Fruit fly (Drosophila melanogaster) whole organism: Measurements from ENCODE around the gene dpr20.
"Not testable (repeated sequence)": the region's sequence is repeated elsewhere in the genome, so short reads cannot be mapped to it uniquely, and the experiment has no call there.

Source experiments
- CG8478 ChIP-seq: fragments of >200 bp; optimal IDR thresholded peaks from 2 replicates; lab custom pipeline; 2018; ENCODE audit warnings: inconsistent platforms
- Dll ChIP-seq: fragments of >200 bp; optimal IDR thresholded peaks from 2 replicates; lab custom pipeline; 2017
- EcR ChIP-seq, 2 experiments: fragments of >200 bp; optimal IDR thresholded peaks; 2 replicates each; lab custom pipeline; 2017; ENCODE audit warnings: missing biosample characterization in 2 of 2, missing genetic modification characterization in 2 of 2, missing genetic modification reagents in 2 of 2
- pan ChIP-seq: fragments of >200 bp; optimal IDR thresholded peaks from 2 replicates; lab custom pipeline; 2017
- psq ChIP-seq: fragments of >200 bp; optimal IDR thresholded peaks from 2 replicates; lab custom pipeline; 2017
- usp ChIP-seq: fragments of >200 bp; optimal IDR thresholded peaks from 2 replicates; lab custom pipeline; 2017; ENCODE audit warnings: missing biosample characterization, missing genetic modification characterization, mixed read lengths

Gene dpr20

DNA sequence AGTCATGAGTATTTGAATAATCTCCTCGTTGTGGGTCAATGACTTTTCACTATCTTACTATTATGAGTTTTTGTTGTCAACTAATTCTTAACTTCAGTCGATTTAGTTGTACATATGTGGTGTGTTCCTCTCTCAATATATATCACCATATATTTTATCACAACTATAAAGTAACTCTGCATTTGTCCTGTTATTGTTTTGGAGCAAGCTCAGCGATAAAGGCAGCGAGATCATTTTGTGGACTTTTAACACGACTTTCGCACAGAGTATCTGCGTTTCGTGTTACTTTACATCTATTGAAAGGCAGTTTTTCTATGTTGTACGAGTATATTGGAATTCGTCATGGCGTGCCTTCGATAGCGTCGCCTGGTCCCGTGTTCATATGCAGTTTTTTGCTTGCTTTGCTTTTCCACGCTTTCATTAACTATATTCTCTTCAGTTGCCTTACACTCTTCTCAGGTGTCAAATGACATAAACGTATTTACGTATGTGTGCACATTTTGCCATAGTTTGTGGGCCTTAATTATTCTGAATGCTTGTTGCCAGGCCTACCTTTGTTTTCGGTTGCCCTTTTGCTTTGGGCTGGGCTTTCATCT is 18.5 kb upstream of the dpr20 start:
- TF ChIP-seq CG8478 (lab: Kevin White, UChicago) (no peak), psq (lab: Kevin White, UChicago) (no peak), pan (lab: Kevin White, UChicago) (no peak), Dll (no peak)

DNA sequence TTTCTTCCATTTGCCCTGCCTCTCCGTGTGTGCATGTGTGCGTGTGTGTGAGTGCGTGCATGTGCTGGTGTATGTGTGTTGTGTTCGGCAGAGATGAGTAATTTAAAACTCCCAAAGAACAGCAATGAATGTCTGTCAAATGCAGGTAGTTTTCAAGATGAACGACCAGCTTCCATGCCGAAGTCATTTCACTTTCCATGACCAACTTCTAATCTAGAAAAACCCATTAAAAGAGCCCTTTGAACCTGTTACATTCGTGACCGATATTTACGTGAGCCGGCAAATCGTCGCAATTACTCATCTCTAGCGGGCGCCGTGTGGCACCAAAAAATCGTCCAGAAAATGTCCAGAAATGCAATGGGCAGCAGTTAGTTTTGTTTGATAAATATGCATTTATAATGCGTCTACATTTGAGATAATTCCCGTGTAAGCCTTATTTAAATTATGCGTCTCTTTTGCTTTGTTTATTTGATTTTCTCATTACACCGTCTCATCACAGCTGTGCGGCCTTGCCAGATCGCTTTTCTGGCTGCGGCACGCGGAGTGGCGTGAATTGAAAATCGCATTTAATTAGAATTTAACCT is 15.4 kb upstream of the dpr20 start:
- TF ChIP-seq psq (lab: Kevin White, UChicago) = no peak
- no peak for TF ChIP-seq EcR (GFP tag; optimal IDR thresholded peaks at IDR 0.05; lab: Kevin White, UChicago)
- no peak for TF ChIP-seq usp (GFP tag; lab: Kevin White, UChicago)
- TF ChIP-seq pan (lab: Kevin White, UChicago) = no peak
- TF ChIP-seq CG8478 (lab: Kevin White, UChicago) = no peak
- no peak for TF ChIP-seq Dll

DNA sequence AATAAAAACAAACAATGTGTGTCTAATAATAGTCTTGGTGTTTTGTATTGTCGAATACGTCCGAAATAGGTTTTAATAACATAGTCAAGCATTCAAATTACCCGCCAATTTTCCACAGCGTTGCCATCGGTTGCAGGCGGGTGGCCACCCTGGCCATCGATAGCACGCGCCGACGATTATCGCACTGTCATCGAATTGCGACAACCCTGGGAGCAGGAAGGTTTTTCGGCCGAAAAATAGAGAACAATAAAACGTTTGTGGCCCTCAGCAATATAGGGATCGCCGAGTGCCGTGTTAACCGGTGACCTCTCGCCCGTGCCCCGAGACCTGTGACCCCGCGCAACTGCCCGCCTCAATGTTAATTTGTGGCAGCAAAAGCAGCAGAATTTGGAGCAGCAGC is 14.7 kb upstream of the dpr20 start, which contains the start of gene Usp10:
Usp10 (plus strand) TSS at position 187 of the 400 bp plus-strand sequence.
- TF ChIP-seq pan (lab: Kevin White, UChicago) = no peak
- no peak for TF ChIP-seq Dll
- TF ChIP-seq psq (lab: Kevin White, UChicago) = no peak
- TF ChIP-seq usp (GFP tag; lab: Kevin White, UChicago) = no peak
- TF ChIP-seq EcR (GFP tag; optimal IDR thresholded peaks at IDR 0.05; lab: Kevin White, UChicago) = no peak
- no peak for TF ChIP-seq CG8478 (lab: Kevin White, UChicago)

DNA sequence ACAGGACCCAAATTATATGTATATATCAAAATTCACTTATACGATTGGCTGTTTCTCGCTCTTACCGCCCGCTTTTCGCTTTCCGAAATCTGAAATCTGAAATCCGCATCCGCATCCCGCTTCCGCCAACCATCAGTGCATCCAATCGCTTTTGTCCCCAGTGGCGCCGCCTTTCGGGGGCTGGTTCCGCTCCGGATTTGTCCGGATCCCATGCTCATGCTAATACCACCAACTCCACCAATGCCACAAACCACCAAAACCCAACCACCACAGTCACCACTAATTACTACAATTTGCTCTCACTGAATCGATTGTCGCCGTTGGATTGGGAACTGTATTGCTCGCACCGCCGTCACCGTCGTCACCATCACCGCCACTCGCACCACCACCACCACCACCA is 11.8 kb upstream of the dpr20 start:
- TF ChIP-seq pan (lab: Kevin White, UChicago) (no peak), EcR (GFP tag; optimal IDR thresholded peaks at IDR 0.05; lab: Kevin White, UChicago) (no peak), Dll (no peak), CG8478 (lab: Kevin White, UChicago) (no peak), usp (GFP tag; lab: Kevin White, UChicago) (no peak), psq (lab: Kevin White, UChicago) (no peak)

DNA sequence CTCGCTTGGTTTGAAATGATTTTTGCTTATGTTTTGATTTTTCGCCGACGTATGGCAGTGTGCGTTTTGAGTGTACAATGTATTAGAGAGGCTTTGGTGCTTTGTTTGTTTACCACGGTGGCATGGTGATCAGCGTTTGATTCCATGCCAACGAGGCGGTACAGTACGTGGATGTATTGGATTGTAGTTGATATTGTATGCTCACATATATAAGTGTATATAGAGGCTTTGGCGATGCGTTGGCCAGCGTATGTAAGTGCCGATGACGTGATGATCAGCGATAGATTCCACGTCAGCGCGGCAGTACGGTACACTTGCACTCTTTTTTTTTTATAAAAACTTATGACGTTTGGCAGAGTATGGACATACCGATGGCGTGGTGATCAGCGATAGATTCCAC is 8.0 kb upstream of the dpr20 start, which contains the start of gene CG12502:
CG12502 (plus strand) TSS at position 301 of the 400 bp plus-strand sequence.
- TF ChIP-seq usp (GFP tag; lab: Kevin White, UChicago); Dll; EcR (GFP tag; optimal IDR thresholded peaks at IDR 0.05; lab: Kevin White, UChicago): not testable (repeated sequence)

DNA sequence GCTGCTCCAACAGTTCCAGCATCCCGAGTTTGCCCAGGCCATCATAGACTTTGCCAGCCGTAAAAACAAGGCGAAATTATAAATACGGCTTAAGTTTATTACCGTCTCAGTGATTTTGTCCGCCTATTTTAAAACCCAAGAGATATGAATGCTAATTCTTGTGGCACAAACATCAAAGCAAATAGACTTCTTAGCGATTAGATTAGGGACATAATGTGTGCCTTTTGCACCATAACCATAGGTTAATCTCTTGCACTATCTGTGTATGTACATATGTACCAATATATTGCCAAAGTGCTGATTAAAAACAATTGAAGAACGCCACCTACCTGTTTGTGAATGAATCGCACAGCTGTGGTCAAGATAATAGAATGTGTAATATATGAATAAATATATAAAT is 4.8 kb downstream of the dpr20 start:
- TF ChIP-seq psq (lab: Kevin White, UChicago) (no peak), usp (GFP tag; lab: Kevin White, UChicago) (no peak), CG8478 (lab: Kevin White, UChicago) (no peak), EcR (GFP tag; optimal IDR thresholded peaks at IDR 0.05; lab: Kevin White, UChicago) (no peak), pan (lab: Kevin White, UChicago) (no peak), Dll (no peak)

DNA sequence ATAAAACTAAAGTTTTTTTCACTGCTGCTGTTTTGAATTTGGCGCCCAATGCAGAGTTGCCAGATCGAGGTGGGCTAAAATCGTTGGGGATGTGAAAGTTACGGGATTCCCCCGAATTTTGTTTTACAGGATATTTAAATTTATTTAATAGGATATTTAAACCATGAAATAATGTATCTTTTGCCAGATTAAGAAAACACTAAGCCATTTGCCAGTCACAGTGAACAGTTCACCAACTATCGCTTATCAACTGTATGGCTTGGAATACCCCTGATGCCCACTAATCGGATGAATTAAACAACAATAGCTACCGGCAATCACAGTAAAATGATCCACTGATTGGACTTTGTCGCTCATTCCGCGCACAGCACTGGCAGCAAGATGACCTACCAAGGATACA is 6.0 kb downstream of the dpr20 start, which contains the start of gene Dci:
Dci (plus strand) TSS at position 286 of the 400 bp plus-strand sequence.
- TF ChIP-seq pan (lab: Kevin White, UChicago) (no peak), psq (lab: Kevin White, UChicago) (no peak), usp (GFP tag; lab: Kevin White, UChicago) (no peak), CG8478 (lab: Kevin White, UChicago) (no peak), EcR (GFP tag; optimal IDR thresholded peaks at IDR 0.05; lab: Kevin White, UChicago) (no peak), Dll (no peak)

DNA sequence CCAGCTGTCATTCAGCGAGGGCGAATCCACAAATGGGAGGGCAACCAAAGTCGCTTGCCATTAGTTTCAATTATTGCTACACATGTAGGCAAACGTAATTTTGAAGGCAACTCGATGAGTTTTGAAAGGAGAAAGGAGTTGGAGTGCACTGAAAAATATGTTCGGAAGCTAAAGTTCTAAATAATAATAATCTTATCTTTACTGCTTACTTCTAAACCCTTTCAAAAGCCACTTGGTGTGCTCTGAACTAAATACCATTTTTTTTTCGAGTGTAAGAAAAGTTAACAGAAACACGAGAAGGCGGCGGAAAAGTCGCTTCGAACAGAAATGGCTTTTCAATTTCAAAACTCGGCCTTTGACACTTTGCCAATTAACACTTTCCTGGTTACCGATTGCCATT is 13.4 kb downstream of the dpr20 start, which contains the start of gene Cep290:
Cep290 (plus strand) TSS at position 301 of the 400 bp plus-strand sequence.
- no peak for TF ChIP-seq Dll
- TF ChIP-seq EcR (GFP tag; optimal IDR thresholded peaks at IDR 0.05; lab: Kevin White, UChicago) = no peak
- no peak for TF ChIP-seq psq (lab: Kevin White, UChicago)
- TF ChIP-seq usp (GFP tag; lab: Kevin White, UChicago) = no peak
- TF ChIP-seq pan (lab: Kevin White, UChicago) = no peak
- TF ChIP-seq CG8478 (lab: Kevin White, UChicago) = no peak

DNA sequence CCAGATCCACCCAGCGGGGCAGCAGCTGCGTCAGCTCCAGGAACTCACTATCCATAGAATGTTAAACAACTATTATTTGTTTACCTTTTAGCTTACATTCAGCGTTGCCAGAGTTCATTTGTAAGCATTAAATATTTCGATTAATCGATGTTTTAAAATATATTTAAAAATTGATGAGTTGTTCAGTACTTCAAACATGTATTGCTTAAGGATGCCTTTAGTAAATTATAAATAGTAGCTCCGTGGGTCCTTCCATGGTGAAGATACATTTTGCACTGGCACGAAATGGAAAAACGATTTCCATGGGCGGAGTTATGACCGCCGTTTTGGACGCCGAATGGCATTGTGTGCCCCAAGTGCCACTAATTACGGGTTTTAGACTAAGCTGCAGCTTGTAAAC is 15.8 kb downstream of the dpr20 start, which contains the start of the genes JMJD5 and Gr61a:
JMJD5 (minus strand) TSS at position 101 of the 400 bp plus-strand sequence.
Gr61a (plus strand) TSS at position 192 of the 400 bp plus-strand sequence.
- TF ChIP-seq Dll (no peak), CG8478 (lab: Kevin White, UChicago) (no peak), pan (lab: Kevin White, UChicago) (no peak), usp (GFP tag; lab: Kevin White, UChicago) (no peak), EcR (GFP tag; optimal IDR thresholded peaks at IDR 0.05; lab: Kevin White, UChicago) (no peak), psq (lab: Kevin White, UChicago) (no peak)

DNA sequence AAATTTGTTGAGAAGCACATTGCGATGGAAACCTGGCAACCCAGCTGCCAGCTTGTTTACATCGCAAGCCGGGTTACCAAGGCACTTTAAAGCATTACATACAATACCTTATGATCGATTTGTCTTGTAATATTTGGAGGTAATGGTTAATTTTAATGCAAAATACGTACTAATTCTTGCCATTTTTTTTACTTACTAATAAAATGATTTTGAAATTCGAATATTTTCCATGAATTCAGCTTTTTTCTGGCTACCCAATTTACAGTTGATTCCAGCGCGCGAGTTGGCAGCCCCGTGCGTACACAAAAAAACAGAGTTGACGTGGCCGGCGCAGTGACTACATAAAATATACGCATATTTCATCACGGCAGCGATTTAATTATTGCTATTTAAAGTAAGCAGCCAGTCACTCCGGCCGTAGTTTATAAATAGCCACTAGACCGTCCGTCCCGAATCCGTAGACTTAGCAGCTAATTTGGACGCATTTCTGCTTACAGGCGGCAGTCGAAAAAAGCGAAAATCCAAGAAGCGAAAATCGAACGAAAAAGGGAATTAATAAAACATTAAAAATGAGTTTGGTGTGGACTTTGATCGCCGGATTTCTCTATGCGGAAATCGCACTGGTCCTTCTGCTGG is 19.4 kb downstream of the dpr20 start, which contains the start of the genes CG13901 and CG13887:
CG13901 (minus strand) TSS at position 270 of the 636 bp plus-strand sequence.
CG13887 (plus strand) TSS at position 310 of the 636 bp plus-strand sequence.
- TF ChIP-seq usp (GFP tag; lab: Kevin White, UChicago) = no peak
- no peak for TF ChIP-seq psq (lab: Kevin White, UChicago)
- no peak for TF ChIP-seq CG8478 (lab: Kevin White, UChicago)
- TF ChIP-seq EcR (GFP tag; optimal IDR thresholded peaks at IDR 0.05; lab: Kevin White, UChicago) = no peak
- TF ChIP-seq pan (lab: Kevin White, UChicago) = no peak
- TF ChIP-seq Dll = no peak

DNA sequence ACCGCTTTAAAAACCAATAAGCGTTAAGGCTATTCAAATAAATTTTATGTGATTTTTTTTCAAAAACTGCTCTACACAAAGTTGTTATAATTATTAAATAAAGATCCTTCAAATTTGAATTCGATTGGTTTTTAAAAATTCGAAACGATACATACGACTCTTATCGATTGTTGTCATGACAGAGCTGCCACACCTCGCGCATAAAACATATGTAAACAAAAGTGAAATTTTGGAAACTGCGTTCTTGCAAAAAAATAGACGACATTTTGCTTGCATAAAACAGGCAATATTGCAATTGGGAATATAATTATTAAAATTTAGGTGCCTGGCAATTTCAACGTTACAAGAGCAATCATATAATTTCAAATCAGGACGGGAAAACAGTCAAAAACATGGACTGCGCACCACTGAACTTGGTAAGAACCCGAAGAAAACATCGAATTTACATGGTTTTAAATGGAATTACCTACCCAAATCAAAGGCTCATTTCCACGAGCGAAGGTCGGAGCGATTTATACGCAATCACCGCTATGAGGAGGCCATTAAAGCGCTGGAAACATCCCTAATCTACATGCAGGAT is 21.5 kb downstream of the dpr20 start, which contains the start of gene CG42554:
CG42554 (plus strand) TSS at position 229 of the 580 bp plus-strand sequence.
- TF ChIP-seq EcR (GFP tag; optimal IDR thresholded peaks at IDR 0.05; lab: Kevin White, UChicago) (no peak), Dll (no peak), psq (lab: Kevin White, UChicago) (no peak), pan (lab: Kevin White, UChicago) (no peak), usp (GFP tag; lab: Kevin White, UChicago) (no peak), CG8478 (lab: Kevin White, UChicago) (no peak)
